Worm (Caenorhabditis elegans): ENCODE results near the gene srpa-68.

srpa-68 gene

DNA sequence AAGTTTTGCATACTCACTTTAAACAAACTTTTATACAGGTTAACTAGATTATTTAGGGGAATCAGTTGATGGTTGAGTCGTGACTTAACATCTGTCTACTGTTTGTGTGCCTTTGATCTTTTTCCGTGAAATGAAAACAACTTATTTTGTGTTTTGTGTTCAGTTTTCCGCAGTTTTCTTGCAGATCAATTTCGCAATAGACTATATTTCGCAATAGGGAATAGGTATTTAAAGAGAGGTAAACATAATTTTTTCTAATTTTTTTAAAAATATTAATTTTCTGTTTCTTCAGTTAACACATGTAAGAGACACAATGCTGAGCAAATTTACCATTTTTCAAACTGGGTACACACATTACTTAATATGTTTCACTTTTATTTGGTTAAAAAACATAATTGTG, 30.1 kb downstream of the srpa-68 start, which contains the start of gene tbb-6:
tbb-6 (plus strand) TSS at position 155 of the 400 bp plus-strand sequence.
- TF ChIP-seq cebp-1 (GFP tag; IDR thresholded peaks at IDR 0.05) (peak; percentile 96), cebp-1 (tag; optimal IDR thresholded peaks at IDR 0.05) (peak; percentile 99), C17E4.6 (GFP tag; IDR thresholded peaks at IDR 0.05) (no peak), nhr-120 (GFP tag; IDR thresholded peaks at IDR 0.05) (no peak)

DNA sequence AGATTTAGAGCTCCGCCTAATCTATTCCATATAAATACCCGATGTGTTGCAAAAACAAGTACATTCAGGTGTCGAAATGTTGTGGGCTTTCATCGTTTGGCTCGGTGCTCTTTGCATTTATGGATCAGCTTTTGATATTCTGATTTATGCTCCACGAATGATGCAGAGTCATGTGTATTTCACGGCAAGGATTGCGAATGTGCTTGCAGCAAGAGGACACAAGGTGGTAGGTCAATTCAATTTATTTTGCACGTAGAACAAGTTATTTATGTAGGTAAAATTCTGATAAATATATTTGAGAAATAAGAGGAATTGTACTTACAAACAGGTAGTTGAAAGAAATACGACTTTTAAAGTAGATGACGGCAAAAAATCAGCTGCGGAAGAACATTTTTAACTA, 32.5 kb downstream of the srpa-68 start, which contains the start of gene ugt-56:
ugt-56 (plus strand) TSS at position 61 of the 400 bp plus-strand sequence.
- TF ChIP-seq T26A5.8 (tag; optimal IDR thresholded peaks at IDR 0.05) (no peak), mcd-1 (GFP tag; IDR thresholded peaks at IDR 0.05) (no peak), C17E4.6 (GFP tag; IDR thresholded peaks at IDR 0.05) (no peak), K12H6.12 (tag; optimal IDR thresholded peaks at IDR 0.05) (no peak), Y67H2A.10 (GFP tag; conservative IDR thresholded peaks at IDR 0.05) (no peak), ztf-26 (tag; optimal IDR thresholded peaks at IDR 0.05) (no peak), mel-28 (tag; optimal IDR thresholded peaks at IDR 0.05; ENCODE audit: borderline replicate concordance) (no peak), tbp1 (GFP tag; optimal IDR thresholded peaks at IDR 0.05) (no peak), ccch-3 (GFP tag; optimal IDR thresholded peaks at IDR 0.05) (no peak), ztf-22 (GFP tag; optimal IDR thresholded peaks at IDR 0.05) (no peak), Y79H2A.3 (GFP tag; conservative IDR thresholded peaks at IDR 0.05) (no peak), F52B5.7 (tag; optimal IDR thresholded peaks at IDR 0.05) (no peak), cebp-2 (GFP tag; IDR thresholded peaks at IDR 0.05) (no peak), madf-10 (tag; optimal IDR thresholded peaks at IDR 0.05) (no peak), C06A6.2 (GFP tag; conservative IDR thresholded peaks at IDR 0.05) (no peak), unc-130 (GFP tag; optimal IDR thresholded peaks at IDR 0.05) (no peak), egl-44 (GFP tag; IDR thresholded peaks at IDR 0.05) (no peak), hrde-1 (tag; optimal IDR thresholded peaks at IDR 0.05; ENCODE audit: borderline replicate concordance) (no peak)

DNA sequence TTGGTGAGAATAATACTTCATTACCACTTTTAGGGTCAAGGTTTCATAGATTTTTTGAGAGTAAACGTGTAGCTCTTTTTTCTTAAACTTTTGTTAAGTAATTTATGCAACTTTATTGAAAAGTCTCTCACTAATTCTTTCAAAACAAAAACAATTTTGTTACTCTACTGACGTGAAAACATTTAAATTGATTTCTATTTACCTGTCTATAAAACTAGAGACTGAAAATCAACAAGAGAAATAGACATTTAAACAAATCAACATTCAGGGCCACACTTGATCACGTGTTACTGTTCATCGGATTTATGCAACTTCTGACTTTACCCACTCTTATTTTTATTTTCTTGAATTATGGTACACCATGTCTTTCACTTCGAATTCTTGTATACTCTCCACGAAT, 35.1 kb downstream of the srpa-68 start, which contains the start of gene ugt-55:
ugt-55 (plus strand) TSS at position 301 of the 400 bp plus-strand sequence.
- TF ChIP-seq nfya-2 (GFP tag; IDR thresholded peaks at IDR 0.05) (no peak), nhr-80 (tag; optimal IDR thresholded peaks at IDR 0.05) (no peak), ceh-27 (GFP tag; optimal IDR thresholded peaks at IDR 0.05) (no peak), lin-26 (GFP tag; IDR thresholded peaks at IDR 0.05) (no peak), unc-62 (GFP tag; optimal IDR thresholded peaks at IDR 0.05) (no peak), efl-1 (GFP tag; optimal IDR thresholded peaks at IDR 0.05) (no peak), rec-8 (tag; optimal IDR thresholded peaks at IDR 0.05) (no peak), zim-3 (tag; optimal IDR thresholded peaks at IDR 0.05) (no peak), Y79H2A.3 (GFP tag; conservative IDR thresholded peaks at IDR 0.05) (no peak), F57C9.4 (tag; optimal IDR thresholded peaks at IDR 0.05) (no peak), nhr-120 (GFP tag; IDR thresholded peaks at IDR 0.05) (no peak)

DNA sequence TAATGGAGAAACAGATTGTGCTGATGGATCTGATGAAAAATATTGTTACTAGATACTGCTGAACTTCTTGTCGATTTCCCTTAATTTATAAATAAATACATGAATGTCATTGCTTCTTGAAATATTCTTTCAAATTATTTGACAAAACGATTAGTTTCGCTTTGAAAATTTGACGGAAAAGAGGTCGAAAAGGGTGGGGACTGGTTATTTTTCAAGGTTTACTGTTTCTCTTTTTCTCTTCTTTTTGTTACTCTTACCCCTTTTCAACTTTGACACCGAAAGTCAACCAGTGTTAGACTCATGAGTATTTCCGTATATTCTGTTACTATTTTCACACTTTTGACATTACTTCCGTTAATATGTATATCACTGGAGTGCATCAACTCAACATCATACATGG, 36.1 kb downstream of the srpa-68 start, which contains the start of gene T04H1.12:
T04H1.12 (plus strand) TSS at position 301 of the 400 bp plus-strand sequence.
- TF ChIP-seq ceh-58 (GFP tag; IDR thresholded peaks at IDR 0.05): no peak
- TF ChIP-seq nhr-179 (tag; optimal IDR thresholded peaks at IDR 0.05): no peak
- TF ChIP-seq snpc-3.4 (tag; optimal IDR thresholded peaks at IDR 0.05): no peak
- TF ChIP-seq dpff-1 (tag; optimal IDR thresholded peaks at IDR 0.05): no peak
- no peak for TF ChIP-seq ets-4 (GFP tag; optimal IDR thresholded peaks at IDR 0.05)
- TF ChIP-seq pha-4 (tag; optimal IDR thresholded peaks at IDR 0.05): no peak
- no peak for TF ChIP-seq tbp1 (GFP tag; optimal IDR thresholded peaks at IDR 0.05)
- TF ChIP-seq B0035.1 (tag; optimal IDR thresholded peaks at IDR 0.05): no peak
- TF ChIP-seq let-607 (tag; optimal IDR thresholded peaks at IDR 0.05): no peak
- no peak for TF ChIP-seq bed-2 (GFP tag; IDR thresholded peaks at IDR 0.05)
- no peak for TF ChIP-seq F57A8.1 (GFP tag; optimal IDR thresholded peaks at IDR 0.05)
- TF ChIP-seq hrde-1 (tag; optimal IDR thresholded peaks at IDR 0.05; ENCODE audit: borderline replicate concordance): no peak
- TF ChIP-seq lin-35 (GFP tag; optimal IDR thresholded peaks at IDR 0.05): no peak
- TF ChIP-seq hmg-20 (GFP tag; IDR thresholded peaks at IDR 0.05): no peak
- TF ChIP-seq unc-62 (GFP tag; optimal IDR thresholded peaks at IDR 0.05): no peak
- TF ChIP-seq lsy-27 (tag; optimal IDR thresholded peaks at IDR 0.05; ENCODE audit: borderline replicate concordance, insufficient read depth): no peak

Measured in whole organism, young adult.